Fruit fly (Drosophila melanogaster): ENCODE data around the gene Psf2.

- TF ChIP-seq ttk (optimal IDR thresholded peaks at IDR 0.05), result no peak
- TF ChIP-seq psq (optimal IDR thresholded peaks at IDR 0.05), result no peak
- no peak for TF ChIP-seq Myc (optimal IDR thresholded peaks at IDR 0.05)
- no peak for TF ChIP-seq Sin3A (optimal IDR thresholded peaks at IDR 0.05)
- no peak for TF ChIP-seq insv (optimal IDR thresholded peaks at IDR 0.05)
- TF ChIP-seq h (optimal IDR thresholded peaks at IDR 0.05), result no peak
These were observed 29.7 kb upstream of the Psf2 start for dm6 chr2L:4416903-4417302.

Data from Kc167 (cell line).